Worm (Caenorhabditis elegans) whole organism, young adult: ENCODE results near the gene grp-1.

Experiments used
- B0019.2 ChIP-seq: fragments of 200-800 bp; sonication (Bioruptor generic); conservative IDR thresholded peaks from 2 replicates; pipeline ENCODE4 v1.3.6; 2022; ENCODE audit warnings: missing genetic modification reagents, missing genetic modification characterization, missing compliant biosample characterization
- B0035.1 ChIP-seq: sonication (generic microtip); optimal IDR thresholded peaks from 2 replicates; lab custom pipeline; 2016; ENCODE audit warnings: missing genetic modification characterization, mild to moderate bottlenecking, missing compliant biosample characterization, missing genotype, missing genetic modification reagents
- B0261.1 ChIP-seq: sonication (generic microtip); optimal IDR thresholded peaks from 2 replicates; lab custom pipeline; 2016; ENCODE audit warnings: mild to moderate bottlenecking, missing genetic modification characterization, moderate library complexity, missing compliant biosample characterization
- C06A6.2 ChIP-seq: fragments of 200-800 bp; sonication (Bioruptor generic); conservative IDR thresholded peaks from 2 replicates; pipeline ENCODE4 v1.3.6; 2022; ENCODE audit warnings: missing genetic modification characterization, missing compliant biosample characterization
- C17E4.6 ChIP-seq: fragments of 200-800 bp; sonication (Bioruptor generic); IDR thresholded peaks from 2 replicates; pipeline ENCODE4 v1.3.6; 2022; ENCODE audit warnings: missing genetic modification reagents, missing genetic modification characterization, missing compliant biosample characterization
- D2030.7 ChIP-seq: fragments of 200-800 bp; sonication (Bioruptor generic); IDR thresholded peaks from 2 replicates; pipeline ENCODE4 v1.3.6; 2022; ENCODE audit warnings: missing genetic modification reagents, missing genetic modification characterization, missing compliant biosample characterization
- F10E7.11 ChIP-seq: sonication (generic microtip); optimal IDR thresholded peaks from 2 replicates; lab custom pipeline; 2017; ENCODE audit warnings: mild to moderate bottlenecking, missing genetic modification characterization, moderate library complexity, missing compliant biosample characterization
- F37B4.10 ChIP-seq: fragments of 200-800 bp; sonication (Bioruptor generic); IDR thresholded peaks from 2 replicates; pipeline ENCODE4 v1.3.6; 2022; ENCODE audit warnings: missing genetic modification characterization, missing compliant biosample characterization
- F39B2.1 ChIP-seq: fragments of 200-800 bp; sonication (Bioruptor generic); IDR thresholded peaks from 2 replicates; pipeline ENCODE4 v1.3.6; 2022; ENCODE audit warnings: missing genetic modification reagents, missing genetic modification characterization, missing compliant biosample characterization
- F57A8.1 ChIP-seq: fragments of 200-800 bp; sonication (Bioruptor generic); optimal IDR thresholded peaks from 2 replicates; lab custom pipeline; 2018; ENCODE audit warnings: mild to moderate bottlenecking, missing genetic modification characterization, moderate library complexity, missing compliant biosample characterization
- T07F8.4 ChIP-seq: sonication (generic microtip); optimal IDR thresholded peaks from 2 replicates; lab custom pipeline; 2016; ENCODE audit warnings: mild to moderate bottlenecking, missing genetic modification characterization, moderate library complexity, missing compliant biosample characterization
- T26A5.8 ChIP-seq: sonication (generic microtip); optimal IDR thresholded peaks from 2 replicates; lab custom pipeline; 2016; ENCODE audit warnings: missing genetic modification characterization, missing compliant biosample characterization
- Y53F4B.3 ChIP-seq: fragments of 200-800 bp; sonication (Bioruptor generic); IDR thresholded peaks from 2 replicates; pipeline ENCODE4 v1.3.6; 2022; ENCODE audit warnings: missing genetic modification reagents, missing genetic modification characterization, missing compliant biosample characterization
- Y79H2A.3 ChIP-seq: fragments of 200-800 bp; sonication (Bioruptor generic); conservative IDR thresholded peaks from 2 replicates; pipeline ENCODE4 v1.3.6; 2022; ENCODE audit warnings: missing genetic modification reagents, missing genetic modification characterization, missing compliant biosample characterization
- Y95B8A.8 ChIP-seq: fragments of 200-800 bp; sonication (Bioruptor generic); IDR thresholded peaks from 2 replicates; pipeline ENCODE4 v1.3.6; 2022; ENCODE audit warnings: missing genetic modification reagents, missing genetic modification characterization, missing compliant biosample characterization
- akir-1 ChIP-seq: fragments of 200-800 bp; sonication (Bioruptor generic); optimal IDR thresholded peaks from 2 replicates; lab custom pipeline; 2018; ENCODE audit warnings: mild to moderate bottlenecking, missing genetic modification characterization, moderate library complexity, missing compliant biosample characterization
- ama-1 ChIP-seq, 3 experiments: fragments of 150-350 bp in 1 of 3; sonication (generic microtip) in 2 of 3; optimal IDR thresholded peaks; 2 replicates each; lab custom pipeline; 2014 to 2018; ENCODE audit warnings: missing biosample characterization in 2 of 3, missing genetic modification characterization in 2 of 3, missing genetic modification reagents in 2 of 3
- aptf-2 ChIP-seq: fragments of 200-800 bp; sonication (Bioruptor generic); conservative IDR thresholded peaks from 2 replicates; pipeline ENCODE4 v1.3.6; 2022; ENCODE audit warnings: missing genetic modification reagents, missing genetic modification characterization, missing compliant biosample characterization
- attf-5 ChIP-seq: fragments of 200-800 bp; sonication (Bioruptor generic); optimal IDR thresholded peaks from 2 replicates; lab custom pipeline; 2018; ENCODE audit warnings: mild to moderate bottlenecking, missing genetic modification characterization, missing compliant biosample characterization
- ccch-3 ChIP-seq: fragments of 200-800 bp; sonication (Bioruptor generic); optimal IDR thresholded peaks from 2 replicates; lab custom pipeline; 2018; ENCODE audit warnings: mild to moderate bottlenecking, missing genetic modification characterization, missing compliant biosample characterization
- cebp-1 ChIP-seq, 2 experiments: fragments of 200-800 bp in 1 of 2; sonication (Bioruptor generic) in 1 of 2; sonication (generic microtip) in 1 of 2; IDR thresholded peaks in 1 of 2; optimal IDR thresholded peaks in 1 of 2; 2 replicates each; pipeline versions ENCODE4 v1.3.6 to Lab custom; 2017 to 2022; ENCODE audit warnings: missing compliant biosample characterization in 2 of 2, missing genetic modification characterization in 2 of 2, mild to moderate bottlenecking in 1 of 2, missing genetic modification reagents in 1 of 2, moderate library complexity in 1 of 2
- cebp-2 ChIP-seq: fragments of 200-800 bp; sonication (Bioruptor generic); IDR thresholded peaks from 2 replicates; pipeline ENCODE4 v1.3.6; 2022; ENCODE audit warnings: missing genetic modification characterization, missing compliant biosample characterization
- ceh-100 ChIP-seq: fragments of 200-800 bp; sonication (Bioruptor generic); IDR thresholded peaks from 2 replicates; pipeline ENCODE4 v1.3.6; 2022; ENCODE audit warnings: missing genetic modification reagents, missing genetic modification characterization, missing compliant biosample characterization
- ceh-27 ChIP-seq: fragments of 200-800 bp; sonication (Bioruptor generic); optimal IDR thresholded peaks from 2 replicates; lab custom pipeline; 2018; ENCODE audit warnings: mild to moderate bottlenecking, missing genetic modification characterization, moderate library complexity, missing compliant biosample characterization
- ceh-40 ChIP-seq: fragments of 200-800 bp; sonication (Bioruptor generic); IDR thresholded peaks from 2 replicates; pipeline ENCODE4 v1.3.6; 2022; ENCODE audit warnings: missing genetic modification characterization, missing compliant biosample characterization
- ceh-79 ChIP-seq: sonication (generic microtip); optimal IDR thresholded peaks from 2 replicates; lab custom pipeline; 2017; ENCODE audit warnings: mild to moderate bottlenecking, missing genetic modification characterization, missing compliant biosample characterization
- dpff-1 ChIP-seq: sonication (generic microtip); optimal IDR thresholded peaks from 2 replicates; lab custom pipeline; 2017; ENCODE audit warnings: mild to moderate bottlenecking, missing genetic modification characterization, missing compliant biosample characterization
- egl-18 ChIP-seq: fragments of 200-800 bp; sonication (Bioruptor generic); IDR thresholded peaks from 2 replicates; pipeline ENCODE4 v1.3.6; 2022; ENCODE audit warnings: missing genetic modification reagents, missing genetic modification characterization, missing compliant biosample characterization
- egl-44 ChIP-seq: fragments of 200-800 bp; sonication (Bioruptor generic); IDR thresholded peaks from 2 replicates; pipeline ENCODE4 v1.3.6; 2022; ENCODE audit warnings: missing genetic modification reagents, missing genetic modification characterization, missing compliant biosample characterization
- egrh-3 ChIP-seq: fragments of 200-800 bp; sonication (Bioruptor generic); IDR thresholded peaks from 2 replicates; pipeline ENCODE4 v1.3.6; 2022; ENCODE audit warnings: missing genetic modification reagents, missing genetic modification characterization, missing compliant biosample characterization
- fkh-3 ChIP-seq: sonication (generic microtip); optimal IDR thresholded peaks from 2 replicates; lab custom pipeline; 2016; ENCODE audit warnings: mild to moderate bottlenecking, missing genetic modification characterization, missing compliant biosample characterization
- hmg-1.2 ChIP-seq: fragments of 200-800 bp; sonication (Bioruptor generic); IDR thresholded peaks from 2 replicates; pipeline ENCODE4 v1.3.6; 2022; ENCODE audit warnings: missing genetic modification reagents, missing genetic modification characterization, missing compliant biosample characterization
- hmg-20 ChIP-seq: fragments of 200-800 bp; sonication (Bioruptor generic); IDR thresholded peaks from 2 replicates; pipeline ENCODE4 v1.3.6; 2022; ENCODE audit warnings: missing genetic modification reagents, missing genetic modification characterization, missing compliant biosample characterization
- hrde-1 ChIP-seq: sonication (generic microtip); optimal IDR thresholded peaks from 2 replicates; lab custom pipeline; 2016; ENCODE audit warnings: missing genetic modification characterization, mild to moderate bottlenecking, missing compliant biosample characterization, moderate library complexity, missing genotype, missing genetic modification reagents, borderline replicate concordance
- lin-54 ChIP-seq: fragments of 200-800 bp; sonication (Bioruptor generic); optimal IDR thresholded peaks from 2 replicates; lab custom pipeline; 2018; ENCODE audit warnings: mild to moderate bottlenecking, missing genetic modification characterization, missing compliant biosample characterization
- mel-28 ChIP-seq: sonication (generic microtip); optimal IDR thresholded peaks from 2 replicates; lab custom pipeline; 2016; ENCODE audit warnings: borderline replicate concordance, mild to moderate bottlenecking, missing genetic modification characterization, missing compliant biosample characterization
- nfyb-1 ChIP-seq: fragments of 200-800 bp; sonication (Bioruptor generic); IDR thresholded peaks from 2 replicates; pipeline ENCODE4 v1.3.6; 2022; ENCODE audit warnings: missing genetic modification reagents, missing genetic modification characterization, missing compliant biosample characterization
- nhr-179 ChIP-seq: sonication (generic microtip); optimal IDR thresholded peaks from 2 replicates; lab custom pipeline; 2016; ENCODE audit warnings: mild to moderate bottlenecking, missing genetic modification characterization, missing compliant biosample characterization
- nhr-27 ChIP-seq: fragments of 200-800 bp; sonication (Bioruptor generic); optimal IDR thresholded peaks from 2 replicates; lab custom pipeline; 2018; ENCODE audit warnings: mild to moderate bottlenecking, missing genetic modification characterization, moderate library complexity, missing compliant biosample characterization
- nhr-80 ChIP-seq: sonication (generic microtip); optimal IDR thresholded peaks from 2 replicates; lab custom pipeline; 2016; ENCODE audit warnings: missing genetic modification characterization, missing compliant biosample characterization
- pbrm-1 ChIP-seq: fragments of 200-800 bp; sonication (Bioruptor generic); IDR thresholded peaks from 2 replicates; pipeline ENCODE4 v1.3.6; 2022; ENCODE audit warnings: missing genetic modification reagents, missing genetic modification characterization, missing compliant biosample characterization
- pha-4 ChIP-seq: fragments of 150-350 bp; sonication (generic microtip); optimal IDR thresholded peaks from 2 replicates; lab custom pipeline; 2014; ENCODE audit warnings: missing biosample characterization, missing genetic modification reagents, missing genetic modification characterization
- repo-1 ChIP-seq: sonication (generic microtip); optimal IDR thresholded peaks from 2 replicates; lab custom pipeline; 2017; ENCODE audit warnings: mild to moderate bottlenecking, missing genetic modification characterization, missing compliant biosample characterization
- rpc-1 ChIP-seq, 2 experiments: fragments of 150-350 bp in 1 of 2; sonication (generic microtip) in 1 of 2; optimal IDR thresholded peaks; 2 replicates each; lab custom pipeline; 2014 to 2018; ENCODE audit warnings: missing biosample characterization in 1 of 2, missing genetic modification characterization in 1 of 2, missing genetic modification reagents in 1 of 2, missing genotype in 1 of 2
- unc-62 ChIP-seq: fragments of 150-350 bp; optimal IDR thresholded peaks from 2 replicates; lab custom pipeline; 2014; ENCODE audit warnings: missing biosample characterization, missing genetic modification reagents, missing genetic modification characterization
- ztf-22 ChIP-seq: fragments of 200-800 bp; sonication (Bioruptor generic); optimal IDR thresholded peaks from 2 replicates; lab custom pipeline; 2018; ENCODE audit warnings: mild to moderate bottlenecking, missing genetic modification characterization, moderate library complexity, missing compliant biosample characterization

grp-1 gene

ce11 chrIII:8109459-8110057 is 24.1 kb downstream of the grp-1 start (continued):
- TF ChIP-seq C17E4.6 (peak; percentile 53; the same call in 1 of the 2 replicates), pbrm-1 (GFP tag; lab: Robert Waterston, UW) (peak; percentile 85), D2030.7 (GFP tag; lab: Robert Waterston, UW) (peak; percentile 83), hmg-20 (GFP tag; lab: Robert Waterston, UW) (0 out of 2 replicates have a peak, but pooled peaks have one; percentile 38), Y95B8A.8 (GFP tag; lab: Robert Waterston, UW) (peak; percentile 71; the same call in 1 of the 2 replicates), repo-1 (tag; lab: Kevin White, UChicago) (peak; percentile 55), attf-5 (peak; percentile 63), aptf-2 (GFP tag; lab: Robert Waterston, UW) (no peak), F39B2.1 (no peak), B0019.2 (0 out of 2 replicates have a peak, but pooled peaks have one; percentile 46), cebp-2 (GFP tag; lab: Robert Waterston, UW) (0 out of 2 replicates have a peak, but pooled peaks have one; percentile 83), Y53F4B.3 (GFP tag; lab: Robert Waterston, UW) (peak; percentile 64), B0261.1 (tag; lab: Kevin White, UChicago) (peak; percentile 93), fkh-3 (tag; lab: Kevin White, UChicago) (peak; percentile 42), C06A6.2 (0 out of 2 replicates have a peak, but pooled peaks have one; percentile 18), ama-1 (optimal IDR thresholded peaks at IDR 0.05; lab: Kevin White, UChicago) (no peak), ama-1 (GFP tag; optimal IDR thresholded peaks at IDR 0.05; lab: Kevin White, UChicago) (peak in 1 of 2 experiments; percentile 90), Y79H2A.3 (GFP tag; lab: Robert Waterston, UW) (no peak), nfyb-1 (GFP tag; lab: Robert Waterston, UW) (peak; percentile 86), lin-54 (GFP tag; lab: Kevin White, UChicago) (peak; percentile 72), pha-4 (tag; lab: Kevin White, UChicago) (no peak), egrh-3 (GFP tag; lab: Robert Waterston, UW) (peak; percentile 52), F57A8.1 (GFP tag; lab: Kevin White, UChicago) (peak; percentile 40), ceh-40 (GFP tag; lab: Robert Waterston, UW) (0 out of 2 replicates have a peak, but pooled peaks have one; percentile 57), F37B4.10 (GFP tag; lab: Robert Waterston, UW) (no peak), ceh-27 (GFP tag; lab: Kevin White, UChicago) (peak; percentile 89), nhr-27 (tag; lab: Kevin White, UChicago) (no peak), nhr-80 (tag; lab: Kevin White, UChicago) (peak; percentile 26), F10E7.11 (tag; lab: Kevin White, UChicago) (peak; percentile 30), T26A5.8 (tag; lab: Kevin White, UChicago) (peak; percentile 61), egl-18 (GFP tag; lab: Robert Waterston, UW) (no peak), cebp-1 (GFP tag; IDR thresholded peaks at IDR 0.05; lab: Robert Waterston, UW) (no peak), cebp-1 (tag; optimal IDR thresholded peaks at IDR 0.05; lab: Kevin White, UChicago) (peak; percentile 73), B0035.1 (peak; percentile 62), T07F8.4 (peak; percentile 83), rpc-1 (optimal IDR thresholded peaks at IDR 0.05; lab: Kevin White, UChicago) (peak; percentile 88), rpc-1 (tag; optimal IDR thresholded peaks at IDR 0.05; lab: Kevin White, UChicago) (peak; percentile 94), egl-44 (GFP tag; lab: Robert Waterston, UW) (peak; percentile 90), ccch-3 (GFP tag; lab: Kevin White, UChicago) (no peak), ceh-79 (tag; lab: Kevin White, UChicago) (peak; percentile 37), ztf-22 (peak; percentile 14), akir-1 (GFP tag; lab: Kevin White, UChicago) (peak; percentile 38), mel-28 (tag; lab: Kevin White, UChicago) (no peak), unc-62 (GFP tag; lab: Kevin White, UChicago) (no peak), ceh-100 (GFP tag; lab: Robert Waterston, UW) (peak; percentile 57), dpff-1 (tag; lab: Kevin White, UChicago) (no peak), hrde-1 (tag; lab: Kevin White, UChicago) (peak; percentile 84), hmg-1.2 (GFP tag; lab: Robert Waterston, UW) (peak; percentile 78), nhr-179 (no peak)
